Worm (Caenorhabditis elegans): Measurements from ENCODE around the gene ifd-2.
A peak's percentile ranks its signal among the peaks of the same experiment; 100 is the strongest.

ifd-2 gene

ce11 chrX:790593-790992, 25.1 kb downstream of the ifd-2 start:
- TF ChIP-seq saeg-2 (GFP tag; IDR thresholded peaks at IDR 0.05) (no peak), ctbp-1 (GFP tag; IDR thresholded peaks at IDR 0.05) (no peak), R02D3.7 (tag; optimal IDR thresholded peaks at IDR 0.05) (no peak), aha-1 (tag) (peak; percentile 92), ceh-28 (tag; optimal IDR thresholded peaks at IDR 0.05) (no peak)

ce11 chrX:789848-790247, 25.9 kb downstream of the ifd-2 start:
- no peak for TF ChIP-seq ceh-62 (tag; optimal IDR thresholded peaks at IDR 0.05)
- no peak for TF ChIP-seq nhr-237 (tag; optimal IDR thresholded peaks at IDR 0.05)
- peak in 1 of 2 experiments; percentile 94 for TF ChIP-seq unc-62 (GFP tag; optimal IDR thresholded peaks at IDR 0.05 in 1 of 2)
- no peak for TF ChIP-seq unc-62 (tag; optimal IDR thresholded peaks at IDR 0.05)

ce11 chrX:787992-788391, 27.7 kb downstream of the ifd-2 start, which contains the start of gene attf-5:
Gene attf-5 (plus strand): TSS chrX:788353.
- TF ChIP-seq ceh-28 (tag; optimal IDR thresholded peaks at IDR 0.05) (peak; percentile 18), hlh-11 (tag; optimal IDR thresholded peaks at IDR 0.05) (no peak)

- TF ChIP-seq tra-1 (GFP tag; IDR thresholded peaks at IDR 0.05) (no peak), gei-8 (GFP tag; optimal IDR thresholded peaks at IDR 0.05) (no peak), F44E2.7 (GFP tag; IDR thresholded peaks at IDR 0.05) (no peak), unc-62 (GFP tag; optimal IDR thresholded peaks at IDR 0.05 in 1 of 2) (peak in 1 of 2 experiments; percentile 75), unc-62 (tag; optimal IDR thresholded peaks at IDR 0.05) (no peak), daf-16 (GFP tag; optimal IDR thresholded peaks at IDR 0.05) (no peak), daf-16 (tag; optimal IDR thresholded peaks at IDR 0.05) (no peak), ztf-11 (tag; optimal IDR thresholded peaks at IDR 0.05) (no peak), spr-3 (GFP tag; optimal IDR thresholded peaks at IDR 0.05) (no peak), F10B5.3 (tag; optimal IDR thresholded peaks at IDR 0.05) (peak; percentile 81), nhr-77 (tag; optimal IDR thresholded peaks at IDR 0.05) (no peak), madf-5 (GFP tag; IDR thresholded peaks at IDR 0.05) (no peak), T26A8.4 (GFP tag; IDR thresholded peaks at IDR 0.05) (no peak), hlh-30 (tag; optimal IDR thresholded peaks at IDR 0.05; ENCODE audit: insufficient read depth) (no peak), nhr-102 (tag; optimal IDR thresholded peaks at IDR 0.05) (no peak), lin-29 (GFP tag; IDR thresholded peaks at IDR 0.05) (no peak), mxl-3 (GFP tag; optimal IDR thresholded peaks at IDR 0.05) (no peak), snpc-4 (tag; optimal IDR thresholded peaks at IDR 0.05) (no peak), ztf-7 (tag; optimal IDR thresholded peaks at IDR 0.05) (no peak), ces-1 (GFP tag; optimal IDR thresholded peaks at IDR 0.05) (no peak), hmg-1.1 (GFP tag; IDR thresholded peaks at IDR 0.05) (0 out of 2 replicates have a peak, but pooled peaks have one; percentile 30), rbr-2 (tag; optimal IDR thresholded peaks at IDR 0.05) (peak; percentile 42), ama-1 (optimal IDR thresholded peaks at IDR 0.05) (no peak), F49E8.2 (tag; optimal IDR thresholded peaks at IDR 0.05; ENCODE audit: borderline replicate concordance) (no peak), lin-1 (GFP tag; IDR thresholded peaks at IDR 0.05) (no peak), ZK546.5 (tag; optimal IDR thresholded peaks at IDR 0.05) (no peak), nhr-28 (tag; optimal IDR thresholded peaks at IDR 0.05) (peak; percentile 18), nhr-237 (tag; optimal IDR thresholded peaks at IDR 0.05) (no peak), tag-97 (GFP tag; IDR thresholded peaks at IDR 0.05) (no peak), lir-3 (tag; optimal IDR thresholded peaks at IDR 0.05) (no peak), lin-39 (tag; optimal IDR thresholded peaks at IDR 0.05) (no peak), attf-4 (tag; optimal IDR thresholded peaks at IDR 0.05) (no peak), mdt-29 (GFP tag; IDR thresholded peaks at IDR 0.05) (no peak), ceh-82 (tag; optimal IDR thresholded peaks at IDR 0.05) (no peak), T20F7.1 (GFP tag; optimal IDR thresholded peaks at IDR 0.05) (no peak), mdl-1 (tag; optimal IDR thresholded peaks at IDR 0.05) (no peak), hlh-11 (tag; optimal IDR thresholded peaks at IDR 0.05) (no peak), mes-2 (tag; optimal IDR thresholded peaks at IDR 0.05; ENCODE audit: poor library complexity, severe bottlenecking) (peak; percentile 34), lin-38 (GFP tag; IDR thresholded peaks at IDR 0.05) (no peak), aly-2 (tag; optimal IDR thresholded peaks at IDR 0.05) (no peak), lin-15B (tag; optimal IDR thresholded peaks at IDR 0.05) (no peak)
These were observed 30.4 kb downstream of the ifd-2 start for ce11 chrX:785368-785767.

Data from whole organism, L4 larva.